Worm (Caenorhabditis elegans) whole organism, midembryonic: ENCODE data around the gene fbxb-38.

Source experiments
- ztf-23 ChIP-seq: fragments of 200-800 bp; sonication (Bioruptor generic); IDR thresholded peaks from 2 replicates; pipeline ENCODE4 v1.3.6; 2022; ENCODE audit warnings: missing genetic modification reagents, missing genetic modification characterization, missing compliant biosample characterization
- ztf-29 ChIP-seq: fragments of 200-800 bp; sonication (Bioruptor generic); IDR thresholded peaks from 2 replicates; pipeline ENCODE4 v1.3.6; 2022; ENCODE audit warnings: missing genetic modification reagents, missing genetic modification characterization, missing compliant biosample characterization

ce11 chrII:2190522-2190921, 22.0 kb upstream of the fbxb-38 start:
- TF ChIP-seq ztf-29 (GFP tag; lab: Robert Waterston, UW) (no peak), ztf-23 (GFP tag; lab: Robert Waterston, UW) (no peak)
